Worm (Caenorhabditis elegans) whole organism, late embryonic: ENCODE measurements around the gene bath-47.

Experiments used
- C08G9.2 ChIP-seq: sonication (generic microtip); optimal IDR thresholded peaks from 2 replicates; lab custom pipeline; 2016; ENCODE audit warnings: mild to moderate bottlenecking, missing genetic modification characterization, moderate library complexity, missing compliant biosample characterization
- C38D4.7 ChIP-seq: fragments of 200-800 bp; sonication (Bioruptor generic); optimal IDR thresholded peaks from 2 replicates; lab custom pipeline; 2018; ENCODE audit warnings: mild to moderate bottlenecking, missing genetic modification characterization, moderate library complexity, missing compliant biosample characterization
- F13H6.1 ChIP-seq: sonication (generic microtip); optimal IDR thresholded peaks from 2 replicates; lab custom pipeline; 2016; ENCODE audit warnings: missing genetic modification characterization, missing compliant biosample characterization
- K02D7.2 ChIP-seq: sonication (generic microtip); optimal IDR thresholded peaks from 2 replicates; lab custom pipeline; 2017; ENCODE audit warnings: mild to moderate bottlenecking, missing genetic modification characterization, missing compliant biosample characterization
- K09A11.1 ChIP-seq: sonication (generic microtip); optimal IDR thresholded peaks from 2 replicates; lab custom pipeline; 2017; ENCODE audit warnings: antibody characterized with exemption, mild to moderate bottlenecking, missing genetic modification characterization, missing compliant biosample characterization; ENCODE audit not compliant: insufficient read depth
- ahr-1 ChIP-seq: sonication (generic microtip); optimal IDR thresholded peaks from 2 replicates; lab custom pipeline; 2016; ENCODE audit warnings: missing genetic modification characterization, missing compliant biosample characterization
- ceh-2 ChIP-seq: sonication (generic microtip); optimal IDR thresholded peaks from 2 replicates; lab custom pipeline; 2016; ENCODE audit warnings: missing genotype, missing genetic modification characterization, missing compliant biosample characterization
- ceh-24 ChIP-seq: sonication (generic microtip); optimal IDR thresholded peaks from 2 replicates; lab custom pipeline; 2016; ENCODE audit warnings: mild to moderate bottlenecking, missing genetic modification characterization, missing compliant biosample characterization
- ceh-30 ChIP-seq: fragments of 150-350 bp; optimal IDR thresholded peaks from 2 replicates; lab custom pipeline; 2014; ENCODE audit warnings: missing biosample characterization, missing genetic modification characterization
- ceh-48 ChIP-seq: sonication (generic microtip); optimal IDR thresholded peaks from 2 replicates; lab custom pipeline; 2016; ENCODE audit warnings: missing genetic modification characterization, inconsistent platforms, missing compliant biosample characterization
- dmd-4 ChIP-seq: sonication (generic microtip); optimal IDR thresholded peaks from 2 replicates; lab custom pipeline; 2016; ENCODE audit warnings: borderline replicate concordance, missing genetic modification characterization, missing compliant biosample characterization
- dve-1 ChIP-seq: sonication (generic microtip); optimal IDR thresholded peaks from 2 replicates; lab custom pipeline; 2017; ENCODE audit warnings: antibody characterized with exemption, mild to moderate bottlenecking, missing genetic modification characterization, missing compliant biosample characterization
- elt-4 ChIP-seq: sonication (generic microtip); optimal IDR thresholded peaks from 2 replicates; lab custom pipeline; 2016; ENCODE audit warnings: missing genetic modification characterization, missing compliant biosample characterization
- ets-4 ChIP-seq: sonication (generic microtip); optimal IDR thresholded peaks from 2 replicates; lab custom pipeline; 2016; ENCODE audit warnings: missing genetic modification characterization, missing compliant biosample characterization
- eyg-1 ChIP-seq: sonication (generic microtip); optimal IDR thresholded peaks from 2 replicates; lab custom pipeline; 2016; ENCODE audit warnings: missing genotype, missing genetic modification characterization, missing compliant biosample characterization
- fkh-10 ChIP-seq: fragments of 150-350 bp; optimal IDR thresholded peaks from 2 replicates; lab custom pipeline; 2014; ENCODE audit warnings: missing biosample characterization, missing genetic modification reagents, missing genetic modification characterization
- gmeb-2 ChIP-seq: sonication (generic microtip); optimal IDR thresholded peaks from 2 replicates; lab custom pipeline; 2016; ENCODE audit warnings: missing genetic modification characterization, inconsistent platforms, missing compliant biosample characterization
- hlh-15 ChIP-seq: sonication (generic microtip); optimal IDR thresholded peaks from 2 replicates; lab custom pipeline; 2016; ENCODE audit warnings: missing genetic modification characterization, missing compliant biosample characterization
- lim-6 ChIP-seq: sonication (generic microtip); optimal IDR thresholded peaks from 2 replicates; lab custom pipeline; 2016; ENCODE audit warnings: missing genetic modification characterization, missing compliant biosample characterization
- lin-11 ChIP-seq: fragments of 200-800 bp; sonication (Bioruptor generic); optimal IDR thresholded peaks from 2 replicates; lab custom pipeline; 2018; ENCODE audit warnings: mild to moderate bottlenecking, missing genetic modification characterization, missing compliant biosample characterization
- nfya-1 ChIP-seq: sonication (generic microtip); optimal IDR thresholded peaks from 2 replicates; lab custom pipeline; 2017; ENCODE audit warnings: missing genetic modification characterization, mild to moderate bottlenecking, missing compliant biosample characterization, antibody characterized with exemption, moderate library complexity
- nhr-232 ChIP-seq: sonication (generic microtip); optimal IDR thresholded peaks from 2 replicates; lab custom pipeline; 2016; ENCODE audit warnings: missing genetic modification characterization, missing compliant biosample characterization
- pax-1 ChIP-seq: fragments of 150-350 bp; optimal IDR thresholded peaks from 2 replicates; lab custom pipeline; 2014; ENCODE audit warnings: missing biosample characterization, missing genetic modification characterization
- pha-2 ChIP-seq: sonication (generic microtip); optimal IDR thresholded peaks from 2 replicates; lab custom pipeline; 2017; ENCODE audit warnings: mild to moderate bottlenecking, missing genetic modification characterization, missing compliant biosample characterization
- pros-1 ChIP-seq: fragments of 150-350 bp; optimal IDR thresholded peaks from 2 replicates; lab custom pipeline; 2014; ENCODE audit warnings: missing biosample characterization, missing genetic modification reagents, missing genetic modification characterization
- ref-2 ChIP-seq: sonication (generic microtip); optimal IDR thresholded peaks from 2 replicates; lab custom pipeline; 2016; ENCODE audit warnings: missing genetic modification characterization, missing compliant biosample characterization
- sdc-2 ChIP-seq: sonication (generic microtip); optimal IDR thresholded peaks from 2 replicates; lab custom pipeline; 2016; ENCODE audit warnings: missing genotype, missing genetic modification characterization, missing compliant biosample characterization
- sox-2 ChIP-seq: fragments of 200-800 bp; sonication (Bioruptor generic); IDR thresholded peaks from 2 replicates; pipeline ENCODE4 v1.3.6; 2022; ENCODE audit warnings: missing genetic modification reagents, missing genetic modification characterization, missing compliant biosample characterization
- tbx-2 ChIP-seq: sonication (generic microtip); optimal IDR thresholded peaks from 2 replicates; lab custom pipeline; 2016; ENCODE audit warnings: missing genetic modification characterization, missing compliant biosample characterization
- tbx-7 ChIP-seq: sonication (generic microtip); optimal IDR thresholded peaks from 2 replicates; lab custom pipeline; 2016; ENCODE audit warnings: missing genotype, missing genetic modification characterization, missing compliant biosample characterization
- ttx-3 ChIP-seq: sonication (generic microtip); optimal IDR thresholded peaks from 2 replicates; lab custom pipeline; 2016; ENCODE audit warnings: missing genetic modification reagents, missing genetic modification characterization, missing compliant biosample characterization

The bath-47 gene

ce11 chrII:1605010-1605409, 3.4 kb downstream of the bath-47 start:
- no peak for TF ChIP-seq nfya-1
- peak; percentile 98 for TF ChIP-seq dve-1

ce11 chrII:1606079-1606478, 4.5 kb downstream of the bath-47 start, which contains the start of gene bath-33:
Gene bath-33, minus strand, starts transcription at chrII:1606179.
- no peak for TF ChIP-seq dve-1

- no peak for TF ChIP-seq pros-1 (tag; lab: Kevin White, UChicago)
- TF ChIP-seq elt-4 (tag; lab: Kevin White, UChicago), result no peak
- no peak for TF ChIP-seq sdc-2 (tag; lab: Kevin White, UChicago)
- no peak for TF ChIP-seq ceh-30 (tag; lab: Kevin White, UChicago)
- TF ChIP-seq nhr-232, result no peak
- no peak for TF ChIP-seq nfya-1
- no peak for TF ChIP-seq ref-2 (tag; lab: Kevin White, UChicago)
- no peak for TF ChIP-seq ttx-3 (tag; lab: Kevin White, UChicago)
Observed at ce11 chrII:1607575-1607974, 6.0 kb downstream of the bath-47 start.

- TF ChIP-seq lim-6 (tag; lab: Kevin White, UChicago) (no peak), sdc-2 (tag; lab: Kevin White, UChicago) (no peak), ceh-2 (tag; lab: Kevin White, UChicago) (no peak), hlh-15 (tag; lab: Kevin White, UChicago) (no peak), K02D7.2 (tag; lab: Kevin White, UChicago) (no peak), ets-4 (tag; lab: Kevin White, UChicago) (no peak)
Observed at ce11 chrII:1608915-1609314, 7.3 kb downstream of the bath-47 start.

- TF ChIP-seq eyg-1 (no peak), sox-2 (GFP tag; lab: Robert Waterston, UW) (no peak), tbx-7 (tag; lab: Kevin White, UChicago) (no peak), fkh-10 (GFP tag; lab: Kevin White, UChicago) (no peak), ttx-3 (tag; lab: Kevin White, UChicago) (no peak), C08G9.2 (tag; lab: Kevin White, UChicago) (no peak), dmd-4 (tag; lab: Kevin White, UChicago) (no peak), nfya-1 (no peak), sdc-2 (tag; lab: Kevin White, UChicago) (no peak), F13H6.1 (tag; lab: Kevin White, UChicago) (no peak)
Observed at ce11 chrII:1610630-1611029, 9.0 kb downstream of the bath-47 start, which contains the start of gene fbxa-163. Gene fbxa-163, minus strand, starts transcription at chrII:1610730.

ce11 chrII:1613972-1614371, 12.4 kb downstream of the bath-47 start, which contains the start of gene fbxa-164:
Gene fbxa-164, minus strand, starts transcription at chrII:1614072.
- no peak for TF ChIP-seq ahr-1
- no peak for TF ChIP-seq sox-2 (GFP tag; lab: Robert Waterston, UW)
- TF ChIP-seq elt-4 (tag; lab: Kevin White, UChicago), result no peak
- TF ChIP-seq, all 69 proteins: peak for 0

ce11 chrII:1616382-1616781, 14.8 kb downstream of the bath-47 start, which contains the start of gene fbxa-165:
Gene fbxa-165, minus strand, starts transcription at chrII:1616482.
- TF ChIP-seq K09A11.1 (tag; lab: Kevin White, UChicago) (no peak), tbx-7 (tag; lab: Kevin White, UChicago) (no peak), lin-11 (tag; lab: Kevin White, UChicago) (no peak), sox-2 (GFP tag; lab: Robert Waterston, UW) (no peak), pax-1 (tag; lab: Kevin White, UChicago) (no peak), gmeb-2 (tag; lab: Kevin White, UChicago) (no peak), ceh-24 (tag; lab: Kevin White, UChicago) (no peak), nfya-1 (no peak), pha-2 (tag; lab: Kevin White, UChicago) (no peak), C38D4.7 (GFP tag; lab: Kevin White, UChicago) (no peak), tbx-2 (tag; lab: Kevin White, UChicago) (no peak), ceh-48 (no peak), sdc-2 (tag; lab: Kevin White, UChicago) (no peak)
- TF ChIP-seq, all 69 proteins: peak for 0
